Fruit fly (Drosophila melanogaster): ENCODE measurements around the gene CG4872.
A peak's percentile ranks its signal among the peaks of the same experiment; 100 is the strongest.

The CG4872 gene

dm6 chrX:16836805-16837333, 44.3 kb upstream of the CG4872 start:
- peak; percentile 60 for TF ChIP-seq sens (GFP tag)
- no peak for TF ChIP-seq CG10209 (GFP tag; optimal IDR thresholded peaks at IDR 0.05)
- TF ChIP-seq B-H2 (GFP tag; optimal IDR thresholded peaks at IDR 0.05): no peak
- TF ChIP-seq CG2678 (tag; optimal IDR thresholded peaks at IDR 0.05): peak; percentile 25
- TF ChIP-seq grau (tag; optimal IDR thresholded peaks at IDR 0.05): peak; percentile 46
- no peak for TF ChIP-seq CG11504 (tag; optimal IDR thresholded peaks at IDR 0.05)
- no peak for TF ChIP-seq CG34422 (GFP tag; IDR thresholded peaks at IDR 0.05)
- TF ChIP-seq Pdp1 (GFP tag; optimal IDR thresholded peaks at IDR 0.05): peak in 1 of 2 experiments; percentile 71

dm6 chrX:16837588-16838178, 43.5 kb upstream of the CG4872 start:
- peak; percentile 12 for TF ChIP-seq CG34376 (GFP tag; optimal IDR thresholded peaks at IDR 0.05)
- no peak for TF ChIP-seq gro (GFP tag; optimal IDR thresholded peaks at IDR 0.05)
- no peak for TF ChIP-seq CG14667 (GFP tag; IDR thresholded peaks at IDR 0.05)
- TF ChIP-seq nerfin-2 (GFP tag; IDR thresholded peaks at IDR 0.05; ENCODE audit: partially characterized antibody): peak; percentile 53; the same call in 1 of the 2 replicates
- TF ChIP-seq HLH54F (GFP tag; optimal IDR thresholded peaks at IDR 0.05): no peak
- peak; percentile 45; the same call in 1 of the 2 replicates for TF ChIP-seq tna (GFP tag; IDR thresholded peaks at IDR 0.05; ENCODE audit: partially characterized antibody)
- 0 out of 3 replicates have a peak, but pooled peaks have one; percentile 45 for TF ChIP-seq ci (GFP tag; IDR thresholded peaks at IDR 0.05)
- TF ChIP-seq CG13287 (GFP tag; IDR thresholded peaks at IDR 0.05; ENCODE audit: partially characterized antibody): no peak
- peak; percentile 63 for TF ChIP-seq D19B (GFP tag; optimal IDR thresholded peaks at IDR 0.05)
- TF ChIP-seq pros (GFP tag; optimal IDR thresholded peaks at IDR 0.05): no peak
- TF ChIP-seq Myb (GFP tag; optimal IDR thresholded peaks at IDR 0.05): no peak
- peak; percentile 79 for TF ChIP-seq CG13894 (tag; optimal IDR thresholded peaks at IDR 0.05)
- peak; percentile 10 for TF ChIP-seq CG2678 (tag; optimal IDR thresholded peaks at IDR 0.05)
- TF ChIP-seq h (optimal IDR thresholded peaks at IDR 0.05): no peak
- TF ChIP-seq tup (GFP tag; optimal IDR thresholded peaks at IDR 0.05): no peak
- 0 out of 3 replicates have a peak, but pooled peaks have one; percentile 16 for TF ChIP-seq CG2199 (GFP tag; IDR thresholded peaks at IDR 0.05)
- peak; percentile 1 for TF ChIP-seq CG15514 (GFP tag; optimal IDR thresholded peaks at IDR 0.05)
- no peak for TF ChIP-seq CG13775 (GFP tag; optimal IDR thresholded peaks at IDR 0.05)
- TF ChIP-seq CG15073 (GFP tag; optimal IDR thresholded peaks at IDR 0.05): no peak
- peak; percentile 16; the same call in 1 of the 2 replicates for TF ChIP-seq inv (GFP tag; IDR thresholded peaks at IDR 0.05; ENCODE audit: partially characterized antibody)
- peak; percentile 5 for TF ChIP-seq mirr (GFP tag; optimal IDR thresholded peaks at IDR 0.05)
- TF ChIP-seq mam (GFP tag; optimal IDR thresholded peaks at IDR 0.05): no peak
- no peak for TF ChIP-seq CG30403 (GFP tag; optimal IDR thresholded peaks at IDR 0.05)
- TF ChIP-seq CG12104 (GFP tag; optimal IDR thresholded peaks at IDR 0.05): no peak
- no peak for TF ChIP-seq kah (GFP tag; optimal IDR thresholded peaks at IDR 0.05)
- peak; percentile 3 for TF ChIP-seq exex (tag; optimal IDR thresholded peaks at IDR 0.05)
- TF ChIP-seq Dek (tag; optimal IDR thresholded peaks at IDR 0.05): no peak
- peak; percentile 6 for TF ChIP-seq cwo (GFP tag; optimal IDR thresholded peaks at IDR 0.05)
- no peak for TF ChIP-seq CG14710 (tag; optimal IDR thresholded peaks at IDR 0.05)
- TF ChIP-seq tx (GFP tag; optimal IDR thresholded peaks at IDR 0.05): no peak
- no peak for TF ChIP-seq CG17359 (tag; optimal IDR thresholded peaks at IDR 0.05)
- 0 out of 2 replicates have a peak, but pooled peaks have one; percentile 18 for TF ChIP-seq Taf1 (GFP tag; IDR thresholded peaks at IDR 0.05)
- TF ChIP-seq CG11093 (GFP tag; IDR thresholded peaks at IDR 0.05): no peak
- no peak for TF ChIP-seq Asciz (GFP tag; optimal IDR thresholded peaks at IDR 0.05)
- peak; percentile 42 for TF ChIP-seq sug (tag; optimal IDR thresholded peaks at IDR 0.05)
- TF ChIP-seq Chrac-16 (GFP tag; optimal IDR thresholded peaks at IDR 0.05): no peak
- TF ChIP-seq Med (GFP tag): peak; percentile 53
- TF ChIP-seq CG12299 (tag; optimal IDR thresholded peaks at IDR 0.05): no peak
- TF ChIP-seq sens (GFP tag): peak; percentile 31
- peak; percentile 58; the same call in 2 of the 3 replicates for TF ChIP-seq HLH4C (GFP tag; IDR thresholded peaks at IDR 0.05; ENCODE audit: partially characterized antibody)
- no peak for TF ChIP-seq dmrt11E (tag; optimal IDR thresholded peaks at IDR 0.05)
